Fruit fly (Drosophila melanogaster): Measurements from ENCODE around the gene Mi-2.

The Mi-2 gene

dm6 chr3L:19905427-19905826 lies 4.6 kb downstream of the Mi-2 start:
- TF ChIP-seq sqz (GFP tag; optimal IDR thresholded peaks at IDR 0.05) = no peak
- no peak for TF ChIP-seq salm (tag; optimal IDR thresholded peaks at IDR 0.05)
- no peak for TF ChIP-seq CG31365 (tag; optimal IDR thresholded peaks at IDR 0.05)
- TF ChIP-seq CG18764 (GFP tag; optimal IDR thresholded peaks at IDR 0.05) = no peak
- TF ChIP-seq CG3726 (GFP tag; IDR thresholded peaks at IDR 0.05) = no peak
- no peak for TF ChIP-seq D19B (GFP tag; optimal IDR thresholded peaks at IDR 0.05)
- TF ChIP-seq GATAe (GFP tag; conservative IDR thresholded peaks at IDR 0.05) = no peak
- TF ChIP-seq CG9797 (GFP tag; optimal IDR thresholded peaks at IDR 0.05) = no peak
- no peak for TF ChIP-seq disco-r (GFP tag; optimal IDR thresholded peaks at IDR 0.05)
- TF ChIP-seq toy (GFP tag; IDR thresholded peaks at IDR 0.05) = no peak
- TF ChIP-seq Jarid2 (GFP tag; optimal IDR thresholded peaks at IDR 0.05) = no peak
- peak; percentile 12 for TF ChIP-seq Hr3 (GFP tag; optimal IDR thresholded peaks at IDR 0.05)
- TF ChIP-seq CG4730 (GFP tag; IDR thresholded peaks at IDR 0.05) = no peak
- TF ChIP-seq CG18619 (GFP tag; optimal IDR thresholded peaks at IDR 0.05) = no peak
- no peak for TF ChIP-seq CG10267 (tag; optimal IDR thresholded peaks at IDR 0.05)
- TF ChIP-seq ftz-f1 (GFP tag; optimal IDR thresholded peaks at IDR 0.05) = no peak
- peak in 1 of 2 experiments; percentile 21 for TF ChIP-seq bsh (GFP tag; optimal IDR thresholded peaks at IDR 0.05)
- TF ChIP-seq org-1 (GFP tag; optimal IDR thresholded peaks at IDR 0.05) = no peak
- peak in 1 of 2 experiments; percentile 13 for TF ChIP-seq dpn (GFP tag; optimal IDR thresholded peaks at IDR 0.05)
- TF ChIP-seq CG6689 (GFP tag; IDR thresholded peaks at IDR 0.05) = peak; percentile 24; the same call in 1 of the 2 replicates
- 0 out of 2 replicates have a peak, but pooled peaks have one; percentile 8 for TF ChIP-seq H2.0 (GFP tag; IDR thresholded peaks at IDR 0.05)
- TF ChIP-seq Mrtf (GFP tag; IDR thresholded peaks at IDR 0.05) = no peak
- no peak for TF ChIP-seq wor (GFP tag; IDR thresholded peaks at IDR 0.05)
- TF ChIP-seq CG2678 (tag; optimal IDR thresholded peaks at IDR 0.05) = no peak
- TF ChIP-seq Sin3A (optimal IDR thresholded peaks at IDR 0.05) = no peak
- no peak for TF ChIP-seq jing (GFP tag; optimal IDR thresholded peaks at IDR 0.05)
- no peak for TF ChIP-seq danr (GFP tag; IDR thresholded peaks at IDR 0.05)
- TF ChIP-seq hth (optimal IDR thresholded peaks at IDR 0.05) = no peak
- no peak for TF ChIP-seq CG6683 (GFP tag; optimal IDR thresholded peaks at IDR 0.05)
- TF ChIP-seq Ada2b (GFP tag; IDR thresholded peaks at IDR 0.05) = no peak
- no peak for TF ChIP-seq peb (GFP tag; IDR thresholded peaks at IDR 0.05)
- TF ChIP-seq CG17186 (GFP tag; optimal IDR thresholded peaks at IDR 0.05) = no peak
- TF ChIP-seq ro (GFP tag; IDR thresholded peaks at IDR 0.05) = no peak
- TF ChIP-seq so (GFP tag; IDR thresholded peaks at IDR 0.05) = no peak
- TF ChIP-seq tup (GFP tag; optimal IDR thresholded peaks at IDR 0.05) = no peak
- no peak for TF ChIP-seq pita (GFP tag; optimal IDR thresholded peaks at IDR 0.05)
- no peak for TF ChIP-seq gce (GFP tag; IDR thresholded peaks at IDR 0.05)
- TF ChIP-seq CG17912 (GFP tag; optimal IDR thresholded peaks at IDR 0.05) = no peak
- peak; percentile 35 for TF ChIP-seq pho (GFP tag; optimal IDR thresholded peaks at IDR 0.05)
- no peak for TF ChIP-seq vnd (GFP tag; IDR thresholded peaks at IDR 0.05; ENCODE audit: partially characterized antibody)
- no peak for TF ChIP-seq CG12219 (GFP tag; optimal IDR thresholded peaks at IDR 0.05)
- TF ChIP-seq D (optimal IDR thresholded peaks at IDR 0.05) = no peak
- no peak for TF ChIP-seq D (GFP tag; optimal IDR thresholded peaks at IDR 0.05)
- TF ChIP-seq mirr (GFP tag; optimal IDR thresholded peaks at IDR 0.05) = no peak
- TF ChIP-seq sens-2 (GFP tag; IDR thresholded peaks at IDR 0.05) = no peak; the same call in 1 of the 2 replicates
- peak; percentile 46; the same call in 1 of the 3 replicates for TF ChIP-seq ci (GFP tag; IDR thresholded peaks at IDR 0.05)
- no peak for TF ChIP-seq CG6175 (GFP tag; IDR thresholded peaks at IDR 0.05)
- no peak for TF ChIP-seq CG1647 (GFP tag; optimal IDR thresholded peaks at IDR 0.05)
- TF ChIP-seq slou (GFP tag; optimal IDR thresholded peaks at IDR 0.05) = no peak
- TF ChIP-seq Antp (GFP tag; optimal IDR thresholded peaks at IDR 0.05) = no peak
- no peak for TF ChIP-seq CG12104 (GFP tag; optimal IDR thresholded peaks at IDR 0.05)
- TF ChIP-seq cwo (GFP tag; optimal IDR thresholded peaks at IDR 0.05) = no peak
- TF ChIP-seq caup (GFP tag; optimal IDR thresholded peaks at IDR 0.05; ENCODE audit: severe bottlenecking) = no peak

All from whole organism, embryonic.